Worm (Caenorhabditis elegans) whole organism, L1 larva: Measurements from ENCODE around the gene ZK813.6.

Source experiments
- alr-1 ChIP-seq: fragments of 200-800 bp; sonication (Bioruptor generic); optimal IDR thresholded peaks from 2 replicates; lab custom pipeline; 2018; ENCODE audit warnings: borderline replicate concordance, mild to moderate bottlenecking, missing genetic modification characterization, missing compliant biosample characterization
- blmp-1 ChIP-seq: fragments of 150-350 bp; optimal IDR thresholded peaks from 2 replicates; lab custom pipeline; 2014; ENCODE audit warnings: missing biosample characterization, missing genetic modification characterization
- efl-1 ChIP-seq, 4 experiments: fragments of 150-350 bp; optimal IDR thresholded peaks in 3 of 4; peaks in 1 of 4; 1 replicate in 1 of 4; 2 replicates in 3 of 4; lab custom pipeline; 2014; ENCODE audit warnings: missing biosample characterization in 2 of 4, missing genetic modification characterization in 2 of 4, missing genetic modification reagents in 2 of 4
- ets-5 ChIP-seq: fragments of 200-800 bp; sonication (Bioruptor generic); IDR thresholded peaks from 2 replicates; pipeline ENCODE4 v1.3.6; 2022; ENCODE audit warnings: missing genetic modification characterization, missing compliant biosample characterization
- grh-1 ChIP-seq: fragments of 200-800 bp; sonication (Bioruptor generic); IDR thresholded peaks from 2 replicates; pipeline ENCODE4 v1.3.6; 2022; ENCODE audit warnings: missing genetic modification reagents, missing genetic modification characterization, missing compliant biosample characterization
- lin-14 ChIP-seq: fragments of 200-800 bp; sonication (Bioruptor generic); optimal IDR thresholded peaks from 2 replicates; lab custom pipeline; 2018; ENCODE audit warnings: mild to moderate bottlenecking, missing genetic modification characterization, moderate library complexity, missing compliant biosample characterization
- lin-15B ChIP-seq: fragments of 150-350 bp; sonication (generic microtip); optimal IDR thresholded peaks from 3 replicates; lab custom pipeline; 2014; ENCODE audit warnings: missing biosample characterization, missing genetic modification characterization
- lin-35 ChIP-seq, 2 experiments: fragments of 150-350 bp; optimal IDR thresholded peaks; 2 replicates each; lab custom pipeline; 2014; ENCODE audit warnings: missing biosample characterization in 2 of 2, missing genetic modification characterization in 2 of 2, missing genetic modification reagents in 2 of 2
- lsy-2 ChIP-seq, 2 experiments: fragments of 150-350 bp; optimal IDR thresholded peaks; 2 replicates each; lab custom pipeline; 2014; ENCODE audit warnings: missing biosample characterization in 2 of 2, missing genetic modification characterization in 2 of 2
- mdl-1 ChIP-seq, 2 experiments: fragments of 150-350 bp; optimal IDR thresholded peaks; 2 replicates each; lab custom pipeline; 2014 to 2017; ENCODE audit warnings: missing biosample characterization in 2 of 2, missing genetic modification characterization in 2 of 2, inconsistent platforms in 1 of 2
- mef-2 ChIP-seq: fragments of 150-350 bp; optimal IDR thresholded peaks from 2 replicates; lab custom pipeline; 2014; ENCODE audit warnings: missing biosample characterization, missing genetic modification characterization
- nhr-12 ChIP-seq: sonication (generic microtip); optimal IDR thresholded peaks from 2 replicates; lab custom pipeline; 2017; ENCODE audit warnings: missing biosample characterization, missing genetic modification characterization
- nhr-20 ChIP-seq: sonication (generic microtip); optimal IDR thresholded peaks from 2 replicates; lab custom pipeline; 2016; ENCODE audit warnings: mild to moderate bottlenecking, missing genetic modification characterization, missing compliant biosample characterization
- nhr-85 ChIP-seq: sonication (generic microtip); peaks from one replicate; lab custom pipeline; 2016; ENCODE audit warnings: missing genetic modification characterization, inconsistent platforms, missing compliant biosample characterization
- snu-23 ChIP-seq: sonication (generic microtip); optimal IDR thresholded peaks from 2 replicates; lab custom pipeline; 2016; ENCODE audit warnings: missing genetic modification characterization, missing compliant biosample characterization
- ztf-11 ChIP-seq, 2 experiments: sonication (generic microtip); optimal IDR thresholded peaks; 2 replicates each; lab custom pipeline; 2016 to 2017; ENCODE audit warnings: missing genetic modification characterization in 2 of 2, missing biosample characterization in 1 of 2, missing compliant biosample characterization in 1 of 2

Gene ZK813.6

ce11 chrX:3470307-3470706, 45.7 kb downstream of the ZK813.6 start:
- peak in 1 of 2 experiments; percentile 15 for TF ChIP-seq ztf-11 (tag; optimal IDR thresholded peaks at IDR 0.05; lab: Kevin White, UChicago)
- no peak for TF ChIP-seq lsy-2 (tag; optimal IDR thresholded peaks at IDR 0.05; lab: Kevin White, UChicago)
- TF ChIP-seq ets-5 = 0 out of 2 replicates have a peak, but pooled peaks have one; percentile 8

DNA sequence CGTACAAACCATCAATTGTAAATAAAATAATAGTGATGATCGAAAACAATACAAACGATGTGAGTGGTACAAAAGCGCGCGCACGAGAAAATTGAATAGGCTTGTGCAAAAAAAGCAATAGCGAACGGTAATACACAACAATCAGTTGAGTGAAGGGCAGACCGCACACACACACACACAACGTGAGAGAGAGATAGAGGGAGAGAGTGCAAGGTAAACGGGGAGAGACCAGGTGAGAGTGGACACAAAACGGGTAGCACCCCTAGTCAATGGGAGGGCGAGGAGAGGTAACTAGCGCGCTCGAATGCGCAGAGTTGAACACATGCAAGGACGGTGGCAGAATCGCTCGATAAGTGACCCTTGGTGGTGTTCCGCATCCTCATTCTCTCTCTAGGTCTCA, 47.6 kb downstream of the ZK813.6 start:
- peak; percentile 44 for TF ChIP-seq nhr-85
- peak; percentile 24 for TF ChIP-seq snu-23
- no peak for TF ChIP-seq efl-1 (optimal IDR thresholded peaks at IDR 0.05; lab: Kevin White, UChicago)
- TF ChIP-seq efl-1 (GFP tag; optimal IDR thresholded peaks at IDR 0.05 in 1 of 2; lab: Kevin White, UChicago) = peak in 1 of 2 experiments; percentile 30
- peak in 1 of 2 experiments; percentile 18 for TF ChIP-seq lin-35 (GFP tag; optimal IDR thresholded peaks at IDR 0.05; lab: Kevin White, UChicago)
- no peak for TF ChIP-seq mef-2 (tag; lab: Kevin White, UChicago)
- no peak for TF ChIP-seq nhr-20 (tag; lab: Kevin White, UChicago)
- peak; percentile 75 for TF ChIP-seq lin-14
- peak; percentile 4 for TF ChIP-seq blmp-1
- TF ChIP-seq mdl-1 (tag; optimal IDR thresholded peaks at IDR 0.05; lab: Kevin White, UChicago) = peak in 1 of 2 experiments; percentile 4
- TF ChIP-seq, all 84 proteins: peak for 7

DNA sequence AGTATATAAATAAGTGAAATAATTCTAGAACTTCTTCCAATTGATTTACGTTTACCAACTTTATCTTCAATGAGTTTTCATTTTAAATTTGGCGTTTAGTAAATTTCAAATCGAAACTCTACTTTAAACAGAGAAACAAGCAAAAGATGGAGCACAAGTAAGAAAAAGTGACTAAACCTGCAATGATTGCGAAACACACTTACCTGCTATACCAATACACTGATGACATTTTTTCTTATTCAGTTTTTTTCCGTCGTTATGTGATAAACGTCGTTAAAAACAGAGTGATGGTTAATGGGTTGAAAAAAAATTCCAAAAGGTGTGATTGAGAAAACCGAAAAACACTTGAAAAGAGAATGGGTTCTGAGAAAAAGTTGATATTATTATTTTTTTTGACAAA, 49.2 kb downstream of the ZK813.6 start:
- TF ChIP-seq nhr-12 = no peak
- no peak for TF ChIP-seq alr-1 (tag; lab: Kevin White, UChicago)
- no peak for TF ChIP-seq grh-1
- no peak for TF ChIP-seq lin-15B
